Worm (Caenorhabditis elegans) whole organism, L2 larva: ENCODE results near the gene Y57G7A.2.

ENCODE experiments used
- blmp-1 ChIP-seq: sonication (generic microtip); optimal IDR thresholded peaks from 2 replicates; lab custom pipeline; 2017; ENCODE audit warnings: missing genetic modification characterization, mild to moderate bottlenecking, missing compliant biosample characterization, antibody characterized with exemption, moderate library complexity; ENCODE audit not compliant: insufficient read depth
- ceh-82 ChIP-seq: fragments of 150-350 bp; optimal IDR thresholded peaks from 2 replicates; lab custom pipeline; 2014; ENCODE audit warnings: missing biosample characterization, missing genetic modification characterization
- fos-1 ChIP-seq: fragments of 150-350 bp; optimal IDR thresholded peaks from 2 replicates; lab custom pipeline; 2014; ENCODE audit warnings: missing biosample characterization, missing genetic modification characterization
- nhr-12 ChIP-seq: fragments of 150-350 bp; optimal IDR thresholded peaks from 2 replicates; lab custom pipeline; 2014; ENCODE audit warnings: missing biosample characterization, missing genetic modification characterization
- sma-9 ChIP-seq, 2 experiments: fragments of 150-350 bp in 1 of 2; sonication (generic microtip) in 1 of 2; optimal IDR thresholded peaks; 2 replicates each; lab custom pipeline; 2014 to 2016; ENCODE audit warnings: missing genetic modification characterization in 2 of 2, mild to moderate bottlenecking in 1 of 2, missing biosample characterization in 1 of 2, missing compliant biosample characterization in 1 of 2, missing genetic modification reagents in 1 of 2, moderate library complexity in 1 of 2
- unc-55 ChIP-seq: fragments of 150-350 bp; sonication (generic microtip); optimal IDR thresholded peaks from 3 replicates; lab custom pipeline; 2014; ENCODE audit warnings: missing biosample characterization, missing genetic modification reagents, missing genetic modification characterization
- ztf-4 ChIP-seq: fragments of 150-350 bp; optimal IDR thresholded peaks from 2 replicates; lab custom pipeline; 2014; ENCODE audit warnings: missing biosample characterization, missing genetic modification characterization

DNA sequence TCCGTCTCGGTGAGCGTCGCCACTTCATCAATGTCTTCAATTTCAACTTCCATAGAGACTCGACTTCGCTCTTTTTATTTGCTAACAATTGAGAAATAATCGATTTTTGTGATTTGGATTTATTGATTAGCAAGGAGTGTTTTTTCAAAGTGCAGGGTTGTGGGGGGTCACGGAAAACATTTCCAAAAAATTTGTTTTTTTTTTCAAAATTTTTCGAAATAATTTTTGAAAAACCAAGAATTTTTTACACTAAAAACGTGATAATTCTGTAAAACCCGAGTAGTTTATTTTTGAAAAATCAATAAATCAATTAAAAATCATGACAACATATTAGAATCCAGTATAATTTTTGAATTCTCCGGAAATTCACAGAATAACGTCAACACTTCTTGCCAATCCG lies 20.4 kb upstream of the Y57G7A.2 start, which contains the start of gene Y57G7A.5:
- TF ChIP-seq ceh-82 (no peak), fos-1 (tag; lab: Kevin White, UChicago) (no peak), ztf-4 (tag; lab: Kevin White, UChicago) (no peak), nhr-12 (no peak), sma-9 (GFP tag; optimal IDR thresholded peaks at IDR 0.05; lab: Kevin White, UChicago) (no peak), sma-9 (tag; optimal IDR thresholded peaks at IDR 0.05; lab: Kevin White, UChicago) (no peak), unc-55 (GFP tag; lab: Kevin White, UChicago) (no peak), blmp-1 (no peak)
